Worm (Caenorhabditis elegans): Measurements from ENCODE around the gene C16D2.1.

C16D2.1 gene

DNA sequence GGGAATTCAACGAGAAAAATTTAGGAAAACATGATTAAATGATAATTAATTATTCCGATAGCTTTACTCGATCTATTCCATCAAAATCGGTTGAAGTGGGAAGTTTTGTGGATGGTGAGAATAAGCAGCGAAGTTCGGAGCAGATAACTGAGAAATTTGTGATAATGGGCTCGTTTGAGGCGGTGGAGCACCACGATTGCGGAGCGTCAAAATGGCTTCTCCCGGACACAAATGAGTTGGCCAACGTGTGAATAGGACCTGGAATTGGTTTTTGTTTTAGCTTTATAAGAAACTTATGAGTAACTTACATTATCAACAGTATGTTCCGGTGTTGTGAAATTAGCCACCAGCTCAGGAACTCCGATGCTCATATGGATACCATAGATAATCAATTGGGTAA, 47.3 kb downstream of the C16D2.1 start:
- TF ChIP-seq ceh-19 (GFP tag; optimal IDR thresholded peaks at IDR 0.05) (no peak), ama-1 (optimal IDR thresholded peaks at IDR 0.05) (no peak), madf-2 (tag; optimal IDR thresholded peaks at IDR 0.05) (no peak), ceh-24 (tag; optimal IDR thresholded peaks at IDR 0.05) (no peak), sox-4 (tag; optimal IDR thresholded peaks at IDR 0.05) (no peak), hlh-6 (tag; optimal IDR thresholded peaks at IDR 0.05) (no peak), dve-1 (tag; optimal IDR thresholded peaks at IDR 0.05) (no peak)

DNA sequence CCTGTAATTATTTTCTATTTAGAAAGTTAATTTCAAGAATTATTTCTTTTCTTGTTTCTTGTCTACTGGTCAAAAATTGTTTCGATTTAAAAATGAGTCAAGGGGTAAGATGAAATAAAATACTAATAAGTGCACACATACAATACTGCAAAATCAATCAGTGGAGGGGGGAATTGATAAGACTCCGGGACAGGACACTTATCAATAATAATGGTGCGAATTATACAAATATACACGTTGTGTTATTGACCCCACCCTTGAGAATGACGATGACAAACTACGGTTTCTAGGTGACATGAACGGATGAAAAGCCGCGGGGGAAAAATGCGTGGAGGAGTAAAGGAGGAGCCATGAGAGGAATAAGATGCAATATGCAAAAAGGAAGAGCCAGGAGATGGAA, 49.7 kb downstream of the C16D2.1 start:
- TF ChIP-seq unc-42 (tag; optimal IDR thresholded peaks at IDR 0.05) (no peak), elt-2 (tag; optimal IDR thresholded peaks at IDR 0.05) (peak; percentile 62), eyg-1 (tag; optimal IDR thresholded peaks at IDR 0.05) (no peak)

All from whole organism, late embryonic.